Fruit fly (Drosophila melanogaster) whole organism, embryonic: ENCODE results near the gene nst.
A peak's percentile ranks its signal among the peaks of the same experiment; 100 is the strongest.

Experiments used
- Antp ChIP-seq: fragments of 200-800 bp; sonication (Bioruptor generic); optimal IDR thresholded peaks from 3 replicates; lab custom pipeline; 2016; ENCODE audit warnings: missing biosample characterization, missing genetic modification characterization
- C15 ChIP-seq: fragments of 200-800 bp; sonication (Bioruptor generic); IDR thresholded peaks from 3 replicates; pipeline ENCODE4 v1.3.6; 2022; ENCODE audit warnings: missing biosample characterization, missing genetic modification characterization
- CG12104 ChIP-seq: fragments of 200-800 bp; sonication (Bioruptor generic); optimal IDR thresholded peaks from 3 replicates; lab custom pipeline; 2016; ENCODE audit warnings: missing biosample characterization, missing genetic modification characterization
- CG12219 ChIP-seq: fragments of 200-800 bp; sonication (Bioruptor generic); optimal IDR thresholded peaks from 3 replicates; lab custom pipeline; 2018; ENCODE audit warnings: missing biosample characterization, mild to moderate bottlenecking, missing genetic modification characterization
- CG12299 ChIP-seq: fragments of 200-800 bp; sonication (Bioruptor generic); optimal IDR thresholded peaks from 2 replicates; lab custom pipeline; 2018; ENCODE audit warnings: missing biosample characterization, mild to moderate bottlenecking, missing genetic modification characterization
- CG1233 ChIP-seq: fragments of 200-800 bp; sonication (Bioruptor generic); optimal IDR thresholded peaks from 4 replicates; lab custom pipeline; 2018; ENCODE audit warnings: missing biosample characterization, mild to moderate bottlenecking, missing genetic modification characterization
- CG13123 ChIP-seq: fragments of 200-800 bp; sonication (Bioruptor generic); optimal IDR thresholded peaks from 2 replicates; lab custom pipeline; 2016; ENCODE audit warnings: missing biosample characterization, missing genetic modification characterization
- CG13296 ChIP-seq: fragments of 200-800 bp; sonication (Bioruptor generic); optimal IDR thresholded peaks from 3 replicates; lab custom pipeline; 2018; ENCODE audit warnings: missing biosample characterization, mild to moderate bottlenecking, missing genetic modification characterization
- CG14965 ChIP-seq: fragments of 200-800 bp; sonication (Bioruptor generic); optimal IDR thresholded peaks from 2 replicates; lab custom pipeline; 2016; ENCODE audit warnings: missing biosample characterization, missing genetic modification characterization, borderline replicate concordance
- CG1529 ChIP-seq: fragments of 200-800 bp; sonication (Bioruptor generic); optimal IDR thresholded peaks from 3 replicates; lab custom pipeline; 2018; ENCODE audit warnings: missing biosample characterization, missing genetic modification characterization
- CG15479 ChIP-seq: fragments of 200-800 bp; sonication (Bioruptor generic); optimal IDR thresholded peaks from 3 replicates; lab custom pipeline; 2019; ENCODE audit warnings: missing biosample characterization, mild to moderate bottlenecking, missing genetic modification characterization, moderate library complexity
- CG1603 ChIP-seq: fragments of 200-800 bp; sonication (Bioruptor generic); optimal IDR thresholded peaks from 2 replicates; lab custom pipeline; 2019; ENCODE audit warnings: missing biosample characterization, mild to moderate bottlenecking, missing genetic modification characterization, moderate library complexity
- CG1647 ChIP-seq: fragments of 200-800 bp; sonication (Bioruptor generic); optimal IDR thresholded peaks from 3 replicates; lab custom pipeline; 2016; ENCODE audit warnings: missing biosample characterization, missing genetic modification characterization
- CG17612 ChIP-seq: fragments of 200-800 bp; sonication (Bioruptor generic); IDR thresholded peaks from 2 replicates; pipeline ENCODE4 v1.3.6; 2022; ENCODE audit warnings: missing biosample characterization, missing genetic modification characterization
- CG17829 ChIP-seq: fragments of 200-800 bp; optimal IDR thresholded peaks from 2 replicates; lab custom pipeline; 2019; ENCODE audit warnings: missing biosample characterization, mild to moderate bottlenecking, missing genetic modification characterization, moderate library complexity
- CG18011 ChIP-seq: fragments of 200-800 bp; sonication (Bioruptor generic); optimal IDR thresholded peaks from 2 replicates; lab custom pipeline; 2017; ENCODE audit warnings: missing biosample characterization, missing genetic modification characterization, mild to moderate bottlenecking, moderate library complexity, missing genotype
- CG2678 ChIP-seq: fragments of 200-800 bp; sonication (Bioruptor generic); optimal IDR thresholded peaks from 3 replicates; lab custom pipeline; 2019; ENCODE audit warnings: missing biosample characterization, mild to moderate bottlenecking, missing genetic modification characterization, moderate library complexity
- CG30431 ChIP-seq: fragments of 200-800 bp; sonication (Bioruptor generic); optimal IDR thresholded peaks from 2 replicates; lab custom pipeline; 2017; ENCODE audit warnings: missing biosample characterization, missing genetic modification characterization
- CG5180 ChIP-seq: fragments of 200-800 bp; sonication (Bioruptor generic); optimal IDR thresholded peaks from 3 replicates; lab custom pipeline; 2017; ENCODE audit warnings: missing biosample characterization, missing genetic modification characterization, mild to moderate bottlenecking, moderate library complexity, missing genetic modification reagents
- CG7271 ChIP-seq: fragments of 200-800 bp; sonication (Bioruptor generic); optimal IDR thresholded peaks from 2 replicates; lab custom pipeline; 2018; ENCODE audit warnings: missing biosample characterization, mild to moderate bottlenecking, missing genetic modification characterization, moderate library complexity
- CTCF ChIP-seq: fragments of 200-800 bp; sonication (Bioruptor generic); optimal IDR thresholded peaks from 2 replicates; lab custom pipeline; 2017; ENCODE audit warnings: missing biosample characterization, mild to moderate bottlenecking, missing genetic modification characterization, moderate library complexity
- Deaf1 ChIP-seq: fragments of 200-800 bp; optimal IDR thresholded peaks from 3 replicates; lab custom pipeline; 2019; ENCODE audit warnings: missing biosample characterization, mild to moderate bottlenecking, missing genetic modification characterization, moderate library complexity
- E2f1 ChIP-seq: fragments of 200-800 bp; sonication (Bioruptor generic); IDR thresholded peaks from 2 replicates; pipeline ENCODE4 v1.3.6; 2022; ENCODE audit warnings: missing biosample characterization, missing genetic modification characterization
- Fer1 ChIP-seq: fragments of 200-800 bp; sonication (Bioruptor generic); optimal IDR thresholded peaks from 2 replicates; lab custom pipeline; 2017; ENCODE audit warnings: missing biosample characterization, mild to moderate bottlenecking, missing genetic modification characterization
- HLH3B ChIP-seq: fragments of 200-800 bp; sonication (Bioruptor generic); IDR thresholded peaks from 2 replicates; pipeline ENCODE4 v1.3.6; 2022; ENCODE audit warnings: missing biosample characterization, missing genetic modification characterization
- HmgD ChIP-seq: fragments of 200-800 bp; sonication (Bioruptor generic); optimal IDR thresholded peaks from 3 replicates; lab custom pipeline; 2016; ENCODE audit warnings: missing biosample characterization, missing genetic modification characterization
- HmgZ ChIP-seq: fragments of 200-800 bp; sonication (Bioruptor generic); optimal IDR thresholded peaks from 2 replicates; lab custom pipeline; 2018; ENCODE audit warnings: missing biosample characterization, mild to moderate bottlenecking, missing genetic modification characterization
- Mes4 ChIP-seq: fragments of 200-800 bp; sonication (Bioruptor generic); optimal IDR thresholded peaks from 2 replicates; lab custom pipeline; 2016; ENCODE audit warnings: missing biosample characterization, missing genetic modification characterization
- Myb ChIP-seq: fragments of 200-800 bp; sonication (Bioruptor generic); optimal IDR thresholded peaks from 2 replicates; lab custom pipeline; 2016; ENCODE audit warnings: missing biosample characterization, missing genetic modification characterization
- Oli ChIP-seq: fragments of 200-800 bp; sonication (Bioruptor generic); optimal IDR thresholded peaks from 2 replicates; lab custom pipeline; 2018; ENCODE audit warnings: missing biosample characterization, mild to moderate bottlenecking, missing genetic modification characterization, moderate library complexity
- Rfx ChIP-seq: fragments of 200-800 bp; sonication (Bioruptor generic); IDR thresholded peaks from 2 replicates; pipeline ENCODE4 v1.3.6; 2022; ENCODE audit warnings: missing biosample characterization, missing genetic modification characterization
- Scr ChIP-seq: fragments of 200-800 bp; sonication (Bioruptor generic); IDR thresholded peaks from 2 replicates; pipeline ENCODE4 v1.3.6; 2022; ENCODE audit warnings: missing biosample characterization, missing genetic modification characterization; ENCODE audit not compliant: partially characterized antibody
- Side ChIP-seq: fragments of 200-800 bp; sonication (Bioruptor generic); optimal IDR thresholded peaks from 2 replicates; lab custom pipeline; 2016; ENCODE audit warnings: missing biosample characterization, missing genetic modification characterization
- ash1 ChIP-seq: fragments of 200-800 bp; sonication (Bioruptor generic); optimal IDR thresholded peaks from 2 replicates; lab custom pipeline; 2018; ENCODE audit warnings: missing biosample characterization, mild to moderate bottlenecking, missing genetic modification characterization
- bab2 ChIP-seq: fragments of 200-800 bp; sonication (Bioruptor generic); optimal IDR thresholded peaks from 2 replicates; lab custom pipeline; 2016; ENCODE audit warnings: missing biosample characterization, missing genetic modification characterization
- dmrt99B ChIP-seq: fragments of 200-800 bp; sonication (Bioruptor generic); optimal IDR thresholded peaks from 2 replicates; lab custom pipeline; 2018; ENCODE audit warnings: missing biosample characterization, mild to moderate bottlenecking, missing genetic modification characterization, moderate library complexity
- fd64A ChIP-seq: fragments of 200-800 bp; sonication (Bioruptor generic); optimal IDR thresholded peaks from 3 replicates; lab custom pipeline; 2018; ENCODE audit warnings: missing biosample characterization, mild to moderate bottlenecking, missing genetic modification characterization
- fru ChIP-seq: fragments of >200 bp; optimal IDR thresholded peaks from 2 replicates; lab custom pipeline; 2017
- ftz-f1 ChIP-seq: fragments of 200-800 bp; sonication (Bioruptor generic); optimal IDR thresholded peaks from 2 replicates; lab custom pipeline; 2016; ENCODE audit warnings: missing biosample characterization, missing genetic modification characterization
- insv ChIP-seq, 2 experiments: fragments of 200-800 bp; sonication (Bioruptor generic); optimal IDR thresholded peaks; 3 replicates each; lab custom pipeline; 2016 to 2018; ENCODE audit warnings: missing biosample characterization in 2 of 2, missing genetic modification characterization in 2 of 2
- jumu ChIP-seq: fragments of 200-800 bp; sonication (Bioruptor generic); optimal IDR thresholded peaks from 3 replicates; lab custom pipeline; 2016; ENCODE audit warnings: missing biosample characterization, missing genetic modification characterization
- kah ChIP-seq: fragments of 200-800 bp; sonication (Bioruptor generic); optimal IDR thresholded peaks from 2 replicates; lab custom pipeline; 2018; ENCODE audit warnings: missing biosample characterization, mild to moderate bottlenecking, missing genetic modification characterization
- lbe ChIP-seq: fragments of 200-800 bp; sonication (Bioruptor generic); optimal IDR thresholded peaks from 2 replicates; lab custom pipeline; 2016; ENCODE audit warnings: missing biosample characterization, mild to moderate bottlenecking, missing genetic modification characterization
- lov ChIP-seq, 2 experiments: fragments of 200-800 bp in 1 of 2; fragments of >200 bp in 1 of 2; sonication (Bioruptor generic) in 1 of 2; IDR thresholded peaks in 1 of 2; optimal IDR thresholded peaks in 1 of 2; 2 replicates in 1 of 2; 3 replicates in 1 of 2; pipeline versions ENCODE4 v1.3.6 to Lab custom; 2017 to 2022; ENCODE audit warnings: missing biosample characterization in 1 of 2, missing genetic modification characterization in 1 of 2
- mld ChIP-seq: fragments of 200-800 bp; sonication (Bioruptor generic); IDR thresholded peaks from 3 replicates; pipeline ENCODE4 v1.3.6; 2022; ENCODE audit warnings: missing biosample characterization, missing genetic modification characterization; ENCODE audit not compliant: partially characterized antibody
- salm ChIP-seq: fragments of 200-800 bp; sonication (Bioruptor generic); optimal IDR thresholded peaks from 2 replicates; lab custom pipeline; 2018; ENCODE audit warnings: missing biosample characterization, mild to moderate bottlenecking, missing genetic modification characterization
- stwl ChIP-seq: fragments of 200-800 bp; sonication (Bioruptor generic); optimal IDR thresholded peaks from 3 replicates; lab custom pipeline; 2018; ENCODE audit warnings: missing biosample characterization, mild to moderate bottlenecking, missing genetic modification characterization, moderate library complexity
- tna ChIP-seq: fragments of 200-800 bp; sonication (Bioruptor generic); IDR thresholded peaks from 2 replicates; pipeline ENCODE4 v1.3.6; 2022; ENCODE audit warnings: missing biosample characterization, missing genetic modification characterization; ENCODE audit not compliant: partially characterized antibody
- tx ChIP-seq: fragments of 200-800 bp; sonication (Bioruptor generic); optimal IDR thresholded peaks from 2 replicates; lab custom pipeline; 2016; ENCODE audit warnings: missing biosample characterization, missing genetic modification characterization
- zfh2 ChIP-seq: fragments of 200-800 bp; sonication (Bioruptor generic); optimal IDR thresholded peaks from 2 replicates; lab custom pipeline; 2016; ENCODE audit warnings: missing biosample characterization, missing genetic modification characterization

nst gene

DNA sequence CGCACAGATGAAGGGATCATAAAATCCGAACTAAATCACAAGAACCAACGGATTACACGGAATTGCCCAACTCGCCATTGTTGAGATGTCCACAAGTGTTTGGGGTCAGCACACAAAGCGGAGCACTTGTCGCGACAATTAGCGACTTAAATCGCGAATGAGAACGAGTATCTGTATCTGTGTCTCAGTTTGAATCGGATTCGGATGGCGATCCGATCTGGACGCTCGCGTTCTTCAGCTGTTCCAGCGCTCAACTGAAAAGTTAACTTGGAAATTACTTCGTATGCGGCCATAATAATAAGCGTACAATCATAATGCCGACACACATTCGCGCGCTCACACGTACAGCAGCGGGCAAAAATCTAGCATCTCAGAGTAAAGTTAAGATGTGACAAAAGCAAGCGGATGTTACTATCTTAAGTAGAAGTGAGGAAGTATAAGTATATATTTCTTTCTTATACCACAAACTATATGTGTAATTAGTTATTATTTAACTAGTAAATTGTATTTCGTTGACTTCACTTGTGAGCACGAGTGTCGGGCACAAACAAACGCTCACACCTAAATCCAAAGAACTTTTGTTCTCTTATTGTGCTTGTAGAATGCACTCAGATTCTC is 39.4 kb downstream of the nst start, which contains the start of gene CG10660 (continued):
- TF ChIP-seq Rfx (GFP tag; lab: Robert Waterston, UW) (peak; percentile 86), Antp (peak; percentile 56), zfh2 (GFP tag; lab: Kevin White, UChicago) (peak; percentile 55), Fer1 (peak; percentile 83), CG17612 (GFP tag; lab: Robert Waterston, UW) (peak; percentile 64; the same call in 1 of the 2 replicates), mld (GFP tag; lab: Robert Waterston, UW) (no peak), CG30431 (GFP tag; lab: Kevin White, UChicago) (peak; percentile 73), ftz-f1 (no peak), lbe (GFP tag; lab: Kevin White, UChicago) (peak; percentile 80), CG1647 (GFP tag; lab: Kevin White, UChicago) (peak; percentile 76), bab2 (GFP tag; lab: Kevin White, UChicago) (peak; percentile 79), C15 (GFP tag; lab: Robert Waterston, UW) (no peak), E2f1 (GFP tag; lab: Robert Waterston, UW) (peak; percentile 81), salm (tag; lab: Kevin White, UChicago) (peak; percentile 90), CG1233 (GFP tag; lab: Kevin White, UChicago) (peak; percentile 79), Mes4 (GFP tag; lab: Kevin White, UChicago) (peak; percentile 74), tx (peak; percentile 39), Myb (peak; percentile 36), CG18011 (GFP tag; lab: Kevin White, UChicago) (peak; percentile 73), Side (GFP tag; lab: Kevin White, UChicago) (peak; percentile 67), Oli (tag; lab: Kevin White, UChicago) (peak; percentile 93), CG14965 (GFP tag; lab: Kevin White, UChicago) (no peak), CG1529 (GFP tag; lab: Kevin White, UChicago) (peak; percentile 83), HmgD (GFP tag; lab: Kevin White, UChicago) (no peak), HLH3B (GFP tag; lab: Robert Waterston, UW) (peak; percentile 92), fd64A (GFP tag; lab: Kevin White, UChicago) (peak; percentile 68), ash1 (GFP tag; lab: Kevin White, UChicago) (peak; percentile 19), insv (GFP tag; optimal IDR thresholded peaks at IDR 0.05; lab: Kevin White, UChicago) (no peak), CG12104 (peak; percentile 66), CG15479 (GFP tag; lab: Kevin White, UChicago) (no peak), fru (lab: Kevin White, UChicago) (no peak), jumu (GFP tag; lab: Kevin White, UChicago) (peak; percentile 42), CG7271 (peak; percentile 26), CG13296 (GFP tag; lab: Kevin White, UChicago) (peak; percentile 52), stwl (tag; lab: Kevin White, UChicago) (no peak), CG17829 (tag; lab: Kevin White, UChicago) (peak; percentile 76), dmrt99B (tag; lab: Kevin White, UChicago) (peak; percentile 94), Scr (no peak), lov (optimal IDR thresholded peaks at IDR 0.05; lab: Kevin White, UChicago) (no peak), lov (GFP tag; IDR thresholded peaks at IDR 0.05; lab: Robert Waterston, UW) (peak; percentile 76; the same call in 1 of the 3 replicates), CG1603 (tag; lab: Kevin White, UChicago) (peak; percentile 96), CG2678 (tag; lab: Kevin White, UChicago) (peak; percentile 86), tna (GFP tag; lab: Robert Waterston, UW) (no peak), CG12219 (GFP tag; lab: Kevin White, UChicago) (peak; percentile 90), CG13123 (peak; percentile 27), CTCF (GFP tag; lab: Kevin White, UChicago) (peak; percentile 41), Deaf1 (peak; percentile 80), CG12299 (tag; lab: Kevin White, UChicago) (peak; percentile 80), CG5180 (GFP tag; lab: Kevin White, UChicago) (peak; percentile 68), kah (GFP tag; lab: Kevin White, UChicago) (peak; percentile 66), HmgZ (tag; lab: Kevin White, UChicago) (peak; percentile 86)
